Worm (Caenorhabditis elegans): ENCODE data around the gene sul-3.

ce11 chrX:7800370-7800769, 33.6 kb downstream of the sul-3 start:
- no peak for TF ChIP-seq snpc-4 (tag; optimal IDR thresholded peaks at IDR 0.05)
- TF ChIP-seq pha-4 (tag; optimal IDR thresholded peaks at IDR 0.05) = no peak
- TF ChIP-seq elt-3 (tag; optimal IDR thresholded peaks at IDR 0.05) = no peak

Data from whole organism, L3 larva.